Worm (Caenorhabditis elegans) whole organism, young adult: Measurements from ENCODE around the gene mlk-1.

ENCODE experiments used
- B0035.1 ChIP-seq: sonication (generic microtip); optimal IDR thresholded peaks from 2 replicates; lab custom pipeline; 2016; ENCODE audit warnings: missing genetic modification characterization, mild to moderate bottlenecking, missing compliant biosample characterization, missing genotype, missing genetic modification reagents
- B0336.3 ChIP-seq: fragments of 200-800 bp; sonication (Bioruptor generic); IDR thresholded peaks from 2 replicates; pipeline ENCODE4 v1.3.6; 2022; ENCODE audit warnings: missing genetic modification characterization, missing compliant biosample characterization
- C06A6.2 ChIP-seq: fragments of 200-800 bp; sonication (Bioruptor generic); conservative IDR thresholded peaks from 2 replicates; pipeline ENCODE4 v1.3.6; 2022; ENCODE audit warnings: missing genetic modification characterization, missing compliant biosample characterization
- C17E4.6 ChIP-seq: fragments of 200-800 bp; sonication (Bioruptor generic); IDR thresholded peaks from 2 replicates; pipeline ENCODE4 v1.3.6; 2022; ENCODE audit warnings: missing genetic modification reagents, missing genetic modification characterization, missing compliant biosample characterization
- F10E7.11 ChIP-seq: sonication (generic microtip); optimal IDR thresholded peaks from 2 replicates; lab custom pipeline; 2017; ENCODE audit warnings: mild to moderate bottlenecking, missing genetic modification characterization, moderate library complexity, missing compliant biosample characterization
- F39B2.1 ChIP-seq: fragments of 200-800 bp; sonication (Bioruptor generic); IDR thresholded peaks from 2 replicates; pipeline ENCODE4 v1.3.6; 2022; ENCODE audit warnings: missing genetic modification reagents, missing genetic modification characterization, missing compliant biosample characterization
- Y53F4B.3 ChIP-seq: fragments of 200-800 bp; sonication (Bioruptor generic); IDR thresholded peaks from 2 replicates; pipeline ENCODE4 v1.3.6; 2022; ENCODE audit warnings: missing genetic modification reagents, missing genetic modification characterization, missing compliant biosample characterization
- Y53G8AR.9 ChIP-seq: fragments of 200-800 bp; sonication (Bioruptor generic); conservative IDR thresholded peaks from 2 replicates; pipeline ENCODE4 v1.3.6; 2022; ENCODE audit warnings: missing genetic modification reagents, missing genetic modification characterization, missing compliant biosample characterization
- Y56A3A.18 ChIP-seq: fragments of 200-800 bp; sonication (Bioruptor generic); IDR thresholded peaks from 2 replicates; pipeline ENCODE4 v1.3.6; 2022; ENCODE audit warnings: missing genetic modification reagents, missing genetic modification characterization, missing compliant biosample characterization
- Y67H2A.10 ChIP-seq: fragments of 200-800 bp; sonication (Bioruptor generic); conservative IDR thresholded peaks from 2 replicates; pipeline ENCODE4 v1.3.6; 2022; ENCODE audit warnings: missing genetic modification reagents, missing genetic modification characterization, missing compliant biosample characterization
- Y79H2A.3 ChIP-seq: fragments of 200-800 bp; sonication (Bioruptor generic); conservative IDR thresholded peaks from 2 replicates; pipeline ENCODE4 v1.3.6; 2022; ENCODE audit warnings: missing genetic modification reagents, missing genetic modification characterization, missing compliant biosample characterization
- akir-1 ChIP-seq: fragments of 200-800 bp; sonication (Bioruptor generic); optimal IDR thresholded peaks from 2 replicates; lab custom pipeline; 2018; ENCODE audit warnings: mild to moderate bottlenecking, missing genetic modification characterization, moderate library complexity, missing compliant biosample characterization
- aptf-2 ChIP-seq: fragments of 200-800 bp; sonication (Bioruptor generic); conservative IDR thresholded peaks from 2 replicates; pipeline ENCODE4 v1.3.6; 2022; ENCODE audit warnings: missing genetic modification reagents, missing genetic modification characterization, missing compliant biosample characterization
- ccch-3 ChIP-seq: fragments of 200-800 bp; sonication (Bioruptor generic); optimal IDR thresholded peaks from 2 replicates; lab custom pipeline; 2018; ENCODE audit warnings: mild to moderate bottlenecking, missing genetic modification characterization, missing compliant biosample characterization
- cebp-1 ChIP-seq, 2 experiments: fragments of 200-800 bp in 1 of 2; sonication (Bioruptor generic) in 1 of 2; sonication (generic microtip) in 1 of 2; IDR thresholded peaks in 1 of 2; optimal IDR thresholded peaks in 1 of 2; 2 replicates each; pipeline versions ENCODE4 v1.3.6 to Lab custom; 2017 to 2022; ENCODE audit warnings: missing compliant biosample characterization in 2 of 2, missing genetic modification characterization in 2 of 2, mild to moderate bottlenecking in 1 of 2, missing genetic modification reagents in 1 of 2, moderate library complexity in 1 of 2
- ceh-100 ChIP-seq: fragments of 200-800 bp; sonication (Bioruptor generic); IDR thresholded peaks from 2 replicates; pipeline ENCODE4 v1.3.6; 2022; ENCODE audit warnings: missing genetic modification reagents, missing genetic modification characterization, missing compliant biosample characterization
- ceh-58 ChIP-seq: fragments of 200-800 bp; sonication (Bioruptor generic); IDR thresholded peaks from 2 replicates; pipeline ENCODE4 v1.3.6; 2022; ENCODE audit warnings: missing genetic modification characterization, missing compliant biosample characterization
- dpff-1 ChIP-seq: sonication (generic microtip); optimal IDR thresholded peaks from 2 replicates; lab custom pipeline; 2017; ENCODE audit warnings: mild to moderate bottlenecking, missing genetic modification characterization, missing compliant biosample characterization
- efl-1 ChIP-seq: fragments of 150-350 bp; optimal IDR thresholded peaks from 2 replicates; lab custom pipeline; 2014; ENCODE audit warnings: missing biosample characterization, missing genetic modification reagents, missing genetic modification characterization
- fkh-3 ChIP-seq: sonication (generic microtip); optimal IDR thresholded peaks from 2 replicates; lab custom pipeline; 2016; ENCODE audit warnings: mild to moderate bottlenecking, missing genetic modification characterization, missing compliant biosample characterization
- hlh-26 ChIP-seq: fragments of 200-800 bp; sonication (Bioruptor generic); conservative IDR thresholded peaks from 2 replicates; pipeline ENCODE4 v1.3.6; 2022; ENCODE audit warnings: missing genetic modification reagents, missing genetic modification characterization, missing compliant biosample characterization
- hmg-20 ChIP-seq: fragments of 200-800 bp; sonication (Bioruptor generic); IDR thresholded peaks from 2 replicates; pipeline ENCODE4 v1.3.6; 2022; ENCODE audit warnings: missing genetic modification reagents, missing genetic modification characterization, missing compliant biosample characterization
- hsf-1 ChIP-seq: fragments of 200-800 bp; sonication (Bioruptor generic); IDR thresholded peaks from 2 replicates; pipeline ENCODE4 v1.3.6; 2022; ENCODE audit warnings: missing genetic modification reagents, missing genetic modification characterization, missing compliant biosample characterization
- lin-40 ChIP-seq: sonication (generic microtip); optimal IDR thresholded peaks from 2 replicates; lab custom pipeline; 2016; ENCODE audit warnings: missing genetic modification characterization, mild to moderate bottlenecking, missing compliant biosample characterization, missing genotype, missing genetic modification reagents
- madf-3 ChIP-seq: fragments of 200-800 bp; sonication (Bioruptor generic); IDR thresholded peaks from 2 replicates; pipeline ENCODE4 v1.3.6; 2022; ENCODE audit warnings: missing genetic modification reagents, missing genetic modification characterization, missing compliant biosample characterization
- mcd-1 ChIP-seq: fragments of 200-800 bp; sonication (Bioruptor generic); IDR thresholded peaks from 2 replicates; pipeline ENCODE4 v1.3.6; 2022; ENCODE audit warnings: missing genetic modification reagents, missing genetic modification characterization, missing compliant biosample characterization
- mes-4 ChIP-seq: sonication (generic microtip); optimal IDR thresholded peaks from 2 replicates; lab custom pipeline; 2016; ENCODE audit warnings: missing genotype, missing genetic modification characterization, missing compliant biosample characterization
- nhr-27 ChIP-seq: fragments of 200-800 bp; sonication (Bioruptor generic); optimal IDR thresholded peaks from 2 replicates; lab custom pipeline; 2018; ENCODE audit warnings: mild to moderate bottlenecking, missing genetic modification characterization, moderate library complexity, missing compliant biosample characterization
- pha-4 ChIP-seq: fragments of 150-350 bp; sonication (generic microtip); optimal IDR thresholded peaks from 2 replicates; lab custom pipeline; 2014; ENCODE audit warnings: missing biosample characterization, missing genetic modification reagents, missing genetic modification characterization
- rcor-1 ChIP-seq: fragments of 200-800 bp; sonication (Bioruptor generic); IDR thresholded peaks from 2 replicates; pipeline ENCODE4 v1.3.6; 2022; ENCODE audit warnings: missing genetic modification reagents, missing genetic modification characterization, missing compliant biosample characterization
- rec-8 ChIP-seq, 2 experiments: sonication (generic microtip); optimal IDR thresholded peaks; 2 replicates each; lab custom pipeline; 2016; ENCODE audit warnings: mild to moderate bottlenecking in 2 of 2, missing genetic modification characterization in 2 of 2, missing genetic modification reagents in 2 of 2, missing genotype in 2 of 2, missing biosample characterization in 1 of 2, missing compliant biosample characterization in 1 of 2, moderate library complexity in 1 of 2
- repo-1 ChIP-seq: sonication (generic microtip); optimal IDR thresholded peaks from 2 replicates; lab custom pipeline; 2017; ENCODE audit warnings: mild to moderate bottlenecking, missing genetic modification characterization, missing compliant biosample characterization
- sdz-38 ChIP-seq: sonication (generic microtip); optimal IDR thresholded peaks from 2 replicates; lab custom pipeline; 2016; ENCODE audit warnings: missing genotype, missing genetic modification characterization, missing compliant biosample characterization
- sea-2 ChIP-seq: fragments of 200-800 bp; sonication (Bioruptor generic); IDR thresholded peaks from 2 replicates; pipeline ENCODE4 v1.3.6; 2022; ENCODE audit warnings: missing genetic modification characterization, missing compliant biosample characterization
- tlf-1 ChIP-seq: fragments of 200-800 bp; sonication (Bioruptor generic); optimal IDR thresholded peaks from 2 replicates; lab custom pipeline; 2018; ENCODE audit warnings: mild to moderate bottlenecking, missing genetic modification characterization, missing compliant biosample characterization
- zfh-2 ChIP-seq: fragments of 200-800 bp; sonication (Bioruptor generic); conservative IDR thresholded peaks from 2 replicates; pipeline ENCODE4 v1.3.6; 2022; ENCODE audit warnings: missing genetic modification reagents, missing genetic modification characterization, missing compliant biosample characterization
- ztf-22 ChIP-seq: fragments of 200-800 bp; sonication (Bioruptor generic); optimal IDR thresholded peaks from 2 replicates; lab custom pipeline; 2018; ENCODE audit warnings: mild to moderate bottlenecking, missing genetic modification characterization, moderate library complexity, missing compliant biosample characterization
- ztf-26 ChIP-seq: sonication (generic microtip); optimal IDR thresholded peaks from 2 replicates; lab custom pipeline; 2017; ENCODE audit warnings: missing genetic modification characterization, missing compliant biosample characterization
- ztf-28 ChIP-seq: fragments of 200-800 bp; sonication (Bioruptor generic); IDR thresholded peaks from 2 replicates; pipeline ENCODE4 v1.3.6; 2022; ENCODE audit warnings: missing genetic modification reagents, missing genetic modification characterization, missing compliant biosample characterization
- ztf-6 ChIP-seq: fragments of 200-800 bp; sonication (Bioruptor generic); IDR thresholded peaks from 2 replicates; pipeline ENCODE4 v1.3.6; 2022; ENCODE audit warnings: missing genetic modification reagents, missing genetic modification characterization, missing compliant biosample characterization

mlk-1 gene

ce11 chrV:5102017-5102416 lies 37.4 kb upstream of the mlk-1 start, which contains the start of gene srab-1:
Gene srab-1, minus strand, starts transcription at chrV:5102117.
- TF ChIP-seq F10E7.11 (tag; lab: Kevin White, UChicago) (no peak), ccch-3 (GFP tag; lab: Kevin White, UChicago) (no peak), madf-3 (GFP tag; lab: Robert Waterston, UW) (no peak), aptf-2 (no peak)

ce11 chrV:5098925-5099324 lies 34.3 kb upstream of the mlk-1 start, which contains the start of gene unc-46:
Gene unc-46, minus strand, starts transcription at chrV:5099025.
- TF ChIP-seq hmg-20, result no peak
- TF ChIP-seq ztf-22 (GFP tag; lab: Kevin White, UChicago), result no peak
- no peak for TF ChIP-seq hsf-1 (GFP tag; lab: Robert Waterston, UW)
- TF ChIP-seq, all 124 proteins: peak for 0

ce11 chrV:5097035-5097434 lies 32.4 kb upstream of the mlk-1 start, which contains the start of gene C04F5.2:
Gene C04F5.2, minus strand, starts transcription at chrV:5097135.
- TF ChIP-seq C06A6.2, result no peak
- no peak for TF ChIP-seq zfh-2 (GFP tag; lab: Robert Waterston, UW)
- no peak for TF ChIP-seq C17E4.6 (GFP tag; lab: Robert Waterston, UW)
- no peak for TF ChIP-seq sea-2
- TF ChIP-seq Y53F4B.3 (GFP tag; lab: Robert Waterston, UW), result no peak
- TF ChIP-seq sdz-38 (tag; lab: Kevin White, UChicago), result no peak
- no peak for TF ChIP-seq ceh-100 (GFP tag; lab: Robert Waterston, UW)
- TF ChIP-seq mcd-1 (GFP tag; lab: Robert Waterston, UW), result no peak
- TF ChIP-seq hlh-26 (GFP tag; lab: Robert Waterston, UW), result no peak
- TF ChIP-seq Y53G8AR.9 (GFP tag; lab: Robert Waterston, UW), result no peak
- no peak for TF ChIP-seq ztf-6
- no peak for TF ChIP-seq rcor-1
- no peak for TF ChIP-seq efl-1 (GFP tag; lab: Kevin White, UChicago)

ce11 chrV:5090386-5090785 lies 25.8 kb upstream of the mlk-1 start:
- TF ChIP-seq hlh-26 (GFP tag; lab: Robert Waterston, UW) (no peak), akir-1 (GFP tag; lab: Kevin White, UChicago) (no peak), Y56A3A.18 (GFP tag; lab: Robert Waterston, UW) (no peak), zfh-2 (GFP tag; lab: Robert Waterston, UW) (no peak), nhr-27 (tag; lab: Kevin White, UChicago) (no peak), pha-4 (no peak), Y67H2A.10 (no peak), repo-1 (tag; lab: Kevin White, UChicago) (no peak), rec-8 (tag; optimal IDR thresholded peaks at IDR 0.05; lab: Kevin White, UChicago) (no peak), F39B2.1 (GFP tag; lab: Robert Waterston, UW) (no peak)
- TF ChIP-seq, all 124 proteins: peak for 0

- TF ChIP-seq mcd-1 (GFP tag; lab: Robert Waterston, UW), result no peak
- no peak for TF ChIP-seq mes-4 (tag; lab: Kevin White, UChicago)
- TF ChIP-seq B0336.3, result no peak
- no peak for TF ChIP-seq tlf-1 (GFP tag; lab: Kevin White, UChicago)
- TF ChIP-seq lin-40 (tag; lab: Kevin White, UChicago), result no peak
- no peak for TF ChIP-seq B0035.1 (tag; lab: Kevin White, UChicago)
- TF ChIP-seq fkh-3, result no peak
- TF ChIP-seq Y79H2A.3 (GFP tag; lab: Robert Waterston, UW), result no peak
- no peak for TF ChIP-seq cebp-1 (GFP tag; IDR thresholded peaks at IDR 0.05; lab: Robert Waterston, UW)
- no peak for TF ChIP-seq cebp-1 (tag; optimal IDR thresholded peaks at IDR 0.05; lab: Kevin White, UChicago)
- TF ChIP-seq ztf-28 (GFP tag; lab: Robert Waterston, UW), result no peak
- no peak for TF ChIP-seq ceh-58 (GFP tag; lab: Robert Waterston, UW)
- no peak for TF ChIP-seq ztf-26 (tag; lab: Kevin White, UChicago)
- TF ChIP-seq dpff-1 (tag; lab: Kevin White, UChicago), result no peak
- TF ChIP-seq, all 124 proteins: peak for 0
Observed at ce11 chrV:5089497-5090134, 25.0 kb upstream of the mlk-1 start, which contains the start of gene glb-32. Gene glb-32, minus strand, starts transcription at chrV:5089547.
